Fruit fly (Drosophila melanogaster) whole organism, embryonic: Measurements from ENCODE around the gene Jarid2.

Experiments used
- CG10431 ChIP-seq: fragments of 200-800 bp; sonication (Bioruptor generic); optimal IDR thresholded peaks from 3 replicates; lab custom pipeline; 2018; ENCODE audit warnings: missing biosample characterization, mild to moderate bottlenecking, missing genetic modification characterization
- CG10654 ChIP-seq: fragments of 200-800 bp; sonication (Bioruptor generic); optimal IDR thresholded peaks from 2 replicates; lab custom pipeline; 2016; ENCODE audit warnings: missing biosample characterization, missing genetic modification characterization
- CG12219 ChIP-seq: fragments of 200-800 bp; sonication (Bioruptor generic); optimal IDR thresholded peaks from 3 replicates; lab custom pipeline; 2018; ENCODE audit warnings: missing biosample characterization, mild to moderate bottlenecking, missing genetic modification characterization
- CG12744 ChIP-seq: fragments of 200-800 bp; sonication (Bioruptor generic); optimal IDR thresholded peaks from 2 replicates; lab custom pipeline; 2016; ENCODE audit warnings: missing biosample characterization, missing genetic modification characterization
- CG12942 ChIP-seq: fragments of 200-800 bp; sonication (Bioruptor generic); optimal IDR thresholded peaks from 3 replicates; lab custom pipeline; 2016; ENCODE audit warnings: missing biosample characterization, missing genetic modification characterization
- CG13424 ChIP-seq: fragments of 200-800 bp; sonication (Bioruptor generic); optimal IDR thresholded peaks from 2 replicates; lab custom pipeline; 2019; ENCODE audit warnings: missing biosample characterization, mild to moderate bottlenecking, missing genetic modification characterization, moderate library complexity
- CG15269 ChIP-seq: fragments of 200-800 bp; sonication (Bioruptor generic); optimal IDR thresholded peaks from 2 replicates; lab custom pipeline; 2018; ENCODE audit warnings: missing biosample characterization, mild to moderate bottlenecking, missing genetic modification characterization, moderate library complexity
- CG15479 ChIP-seq: fragments of 200-800 bp; sonication (Bioruptor generic); optimal IDR thresholded peaks from 3 replicates; lab custom pipeline; 2019; ENCODE audit warnings: missing biosample characterization, mild to moderate bottlenecking, missing genetic modification characterization, moderate library complexity
- CG1647 ChIP-seq: fragments of 200-800 bp; sonication (Bioruptor generic); optimal IDR thresholded peaks from 3 replicates; lab custom pipeline; 2016; ENCODE audit warnings: missing biosample characterization, missing genetic modification characterization
- CG31365 ChIP-seq: fragments of 200-800 bp; sonication (Bioruptor generic); optimal IDR thresholded peaks from 2 replicates; lab custom pipeline; 2018; ENCODE audit warnings: missing biosample characterization, mild to moderate bottlenecking, missing genetic modification characterization
- CG3163 ChIP-seq: fragments of 200-800 bp; sonication (Bioruptor generic); optimal IDR thresholded peaks from 3 replicates; lab custom pipeline; 2016; ENCODE audit warnings: missing biosample characterization, missing genetic modification characterization
- CG32532 ChIP-seq: fragments of 200-800 bp; sonication (Bioruptor generic); IDR thresholded peaks from 2 replicates; pipeline ENCODE4 v1.3.6; 2022; ENCODE audit warnings: missing biosample characterization, missing genetic modification characterization
- CG4424 ChIP-seq: fragments of 200-800 bp; sonication (Bioruptor generic); optimal IDR thresholded peaks from 3 replicates; lab custom pipeline; 2016; ENCODE audit warnings: missing biosample characterization, missing genetic modification characterization
- CG4707 ChIP-seq: fragments of 200-800 bp; sonication (Bioruptor generic); optimal IDR thresholded peaks from 2 replicates; lab custom pipeline; 2018; ENCODE audit warnings: missing biosample characterization, mild to moderate bottlenecking, missing genetic modification characterization, moderate library complexity
- CG6654 ChIP-seq: fragments of 200-800 bp; sonication (Bioruptor generic); optimal IDR thresholded peaks from 2 replicates; lab custom pipeline; 2017; ENCODE audit warnings: missing biosample characterization, mild to moderate bottlenecking, missing genetic modification characterization
- CG7271 ChIP-seq: fragments of 200-800 bp; sonication (Bioruptor generic); optimal IDR thresholded peaks from 2 replicates; lab custom pipeline; 2018; ENCODE audit warnings: missing biosample characterization, mild to moderate bottlenecking, missing genetic modification characterization, moderate library complexity
- CG7928 ChIP-seq: fragments of 200-800 bp; sonication (Bioruptor generic); optimal IDR thresholded peaks from 2 replicates; lab custom pipeline; 2017; ENCODE audit warnings: missing biosample characterization, mild to moderate bottlenecking, missing genetic modification characterization
- CG9609 ChIP-seq: fragments of 200-800 bp; sonication (Bioruptor generic); optimal IDR thresholded peaks from 3 replicates; lab custom pipeline; 2016; ENCODE audit warnings: missing biosample characterization, missing genetic modification characterization
- CTCF ChIP-seq: fragments of 200-800 bp; sonication (Bioruptor generic); optimal IDR thresholded peaks from 2 replicates; lab custom pipeline; 2017; ENCODE audit warnings: missing biosample characterization, mild to moderate bottlenecking, missing genetic modification characterization, moderate library complexity
- Camta ChIP-seq: fragments of 200-800 bp; sonication (Bioruptor generic); optimal IDR thresholded peaks from 2 replicates; lab custom pipeline; 2016; ENCODE audit warnings: missing biosample characterization, missing genetic modification characterization
- Dll ChIP-seq: fragments of 200-800 bp; sonication (Bioruptor generic); IDR thresholded peaks from 4 replicates; pipeline ENCODE4 v1.3.6; 2022; ENCODE audit warnings: missing biosample characterization, missing genetic modification characterization; ENCODE audit not compliant: partially characterized antibody
- Doc3 ChIP-seq: fragments of 200-800 bp; sonication (Bioruptor generic); IDR thresholded peaks from 3 replicates; pipeline ENCODE4 v1.3.6; 2022; ENCODE audit warnings: missing biosample characterization, missing genetic modification characterization; ENCODE audit not compliant: partially characterized antibody
- E2f2 ChIP-seq: fragments of 200-800 bp; sonication (Bioruptor generic); IDR thresholded peaks from 2 replicates; pipeline ENCODE4 v1.3.6; 2022; ENCODE audit warnings: missing biosample characterization, missing genetic modification characterization
- Ets97D ChIP-seq: fragments of 200-800 bp; sonication (Bioruptor generic); optimal IDR thresholded peaks from 3 replicates; lab custom pipeline; 2016; ENCODE audit warnings: missing biosample characterization, missing genetic modification characterization
- GATAe ChIP-seq: fragments of 200-800 bp; sonication (Bioruptor generic); conservative IDR thresholded peaks from 2 replicates; pipeline ENCODE4 v1.3.6; 2022; ENCODE audit warnings: missing biosample characterization, missing genetic modification characterization
- Gsc ChIP-seq: fragments of 200-800 bp; sonication (Bioruptor generic); IDR thresholded peaks from 2 replicates; pipeline ENCODE4 v1.3.6; 2022; ENCODE audit warnings: missing biosample characterization, missing genetic modification characterization
- HmgD ChIP-seq: fragments of 200-800 bp; sonication (Bioruptor generic); optimal IDR thresholded peaks from 3 replicates; lab custom pipeline; 2016; ENCODE audit warnings: missing biosample characterization, missing genetic modification characterization
- Hr39 ChIP-seq: fragments of >200 bp; optimal IDR thresholded peaks from 2 replicates; lab custom pipeline; 2017
- Mad ChIP-seq: fragments of 200-800 bp; sonication (Bioruptor generic); optimal IDR thresholded peaks from 2 replicates; lab custom pipeline; 2016; ENCODE audit warnings: missing biosample characterization, missing genetic modification characterization
- Mes4 ChIP-seq: fragments of 200-800 bp; sonication (Bioruptor generic); optimal IDR thresholded peaks from 2 replicates; lab custom pipeline; 2016; ENCODE audit warnings: missing biosample characterization, missing genetic modification characterization
- NfI ChIP-seq: fragments of 200-800 bp; sonication (Bioruptor generic); optimal IDR thresholded peaks from 3 replicates; lab custom pipeline; 2018; ENCODE audit warnings: missing biosample characterization, mild to moderate bottlenecking, missing genetic modification characterization, moderate library complexity
- TFAM ChIP-seq: fragments of 200-800 bp; sonication (Bioruptor generic); optimal IDR thresholded peaks from 2 replicates; lab custom pipeline; 2017; ENCODE audit warnings: missing biosample characterization, missing genetic modification characterization, inconsistent platforms
- abd-A ChIP-seq: fragments of 200-800 bp; sonication (Bioruptor generic); optimal IDR thresholded peaks from 3 replicates; lab custom pipeline; 2019; ENCODE audit warnings: missing biosample characterization, mild to moderate bottlenecking, missing genetic modification characterization, moderate library complexity
- bcd ChIP-seq: fragments of 200-800 bp; sonication (Bioruptor generic); optimal IDR thresholded peaks from 2 replicates; lab custom pipeline; 2017; ENCODE audit warnings: missing biosample characterization, mild to moderate bottlenecking, missing genetic modification characterization
- cad ChIP-seq: fragments of >200 bp; optimal IDR thresholded peaks from 2 replicates; lab custom pipeline; 2017; ENCODE audit warnings: missing biosample characterization, missing genetic modification characterization
- crol ChIP-seq: fragments of 200-800 bp; sonication (Bioruptor generic); IDR thresholded peaks from 2 replicates; pipeline ENCODE4 v1.3.6; 2022; ENCODE audit warnings: missing biosample characterization, missing genetic modification characterization
- dati ChIP-seq: fragments of 200-800 bp; sonication (Bioruptor generic); IDR thresholded peaks from 2 replicates; pipeline ENCODE4 v1.3.6; 2022; ENCODE audit warnings: missing biosample characterization, missing genetic modification characterization
- dmrt99B ChIP-seq: fragments of 200-800 bp; sonication (Bioruptor generic); optimal IDR thresholded peaks from 2 replicates; lab custom pipeline; 2018; ENCODE audit warnings: missing biosample characterization, mild to moderate bottlenecking, missing genetic modification characterization, moderate library complexity
- ems ChIP-seq: fragments of 200-800 bp; sonication (Bioruptor generic); optimal IDR thresholded peaks from 3 replicates; lab custom pipeline; 2016; ENCODE audit warnings: missing biosample characterization, missing genetic modification characterization
- fru ChIP-seq: fragments of >200 bp; optimal IDR thresholded peaks from 2 replicates; lab custom pipeline; 2017
- fu2 ChIP-seq: fragments of 200-800 bp; sonication (Bioruptor generic); optimal IDR thresholded peaks from 2 replicates; lab custom pipeline; 2016; ENCODE audit warnings: missing biosample characterization, missing genetic modification characterization
- grau ChIP-seq: fragments of 200-800 bp; optimal IDR thresholded peaks from 3 replicates; lab custom pipeline; 2019; ENCODE audit warnings: missing biosample characterization, mild to moderate bottlenecking, missing genetic modification characterization, moderate library complexity
- gsb-n ChIP-seq: fragments of 200-800 bp; sonication (Bioruptor generic); optimal IDR thresholded peaks from 3 replicates; lab custom pipeline; 2018; ENCODE audit warnings: missing biosample characterization, mild to moderate bottlenecking, missing genetic modification characterization
- insv ChIP-seq, 2 experiments: fragments of 200-800 bp; sonication (Bioruptor generic); optimal IDR thresholded peaks; 3 replicates each; lab custom pipeline; 2016 to 2018; ENCODE audit warnings: missing biosample characterization in 2 of 2, missing genetic modification characterization in 2 of 2
- kah ChIP-seq: fragments of 200-800 bp; sonication (Bioruptor generic); optimal IDR thresholded peaks from 2 replicates; lab custom pipeline; 2018; ENCODE audit warnings: missing biosample characterization, mild to moderate bottlenecking, missing genetic modification characterization
- lmd ChIP-seq: fragments of 200-800 bp; sonication (Bioruptor generic); IDR thresholded peaks from 2 replicates; pipeline ENCODE4 v1.3.6; 2022; ENCODE audit warnings: missing biosample characterization, missing genetic modification characterization
- lola ChIP-seq, 3 experiments: fragments of >200 bp in 2 of 3; fragments of 200-800 bp in 1 of 3; sonication (Bioruptor generic) in 1 of 3; optimal IDR thresholded peaks; 2 replicates each; lab custom pipeline; 2017 to 2019; ENCODE audit warnings: missing biosample characterization in 3 of 3, missing genetic modification characterization in 3 of 3, mild to moderate bottlenecking in 1 of 3, moderate library complexity in 1 of 3
- peb ChIP-seq: fragments of 200-800 bp; sonication (Bioruptor generic); IDR thresholded peaks from 2 replicates; pipeline ENCODE4 v1.3.6; 2022; ENCODE audit warnings: missing biosample characterization, missing genetic modification characterization
- tll ChIP-seq, 2 experiments: fragments of 200-800 bp in 1 of 2; fragments of >200 bp in 1 of 2; sonication (Bioruptor generic) in 1 of 2; optimal IDR thresholded peaks; 2 replicates each; lab custom pipeline; 2017 to 2019; ENCODE audit warnings: missing biosample characterization in 2 of 2, missing genetic modification characterization in 2 of 2, mild to moderate bottlenecking in 1 of 2, moderate library complexity in 1 of 2
- trem ChIP-seq: fragments of 200-800 bp; optimal IDR thresholded peaks from 3 replicates; lab custom pipeline; 2019; ENCODE audit warnings: missing biosample characterization, mild to moderate bottlenecking, missing genetic modification characterization, moderate library complexity
- unpg ChIP-seq: fragments of 200-800 bp; sonication (Bioruptor generic); optimal IDR thresholded peaks from 3 replicates; lab custom pipeline; 2018; ENCODE audit warnings: missing biosample characterization, mild to moderate bottlenecking, missing genetic modification characterization, moderate library complexity
- zf30C ChIP-seq: fragments of 200-800 bp; sonication (Bioruptor generic); optimal IDR thresholded peaks from 3 replicates; lab custom pipeline; 2018; ENCODE audit warnings: missing biosample characterization, mild to moderate bottlenecking, missing genetic modification characterization
- zfh2 ChIP-seq: fragments of 200-800 bp; sonication (Bioruptor generic); optimal IDR thresholded peaks from 2 replicates; lab custom pipeline; 2016; ENCODE audit warnings: missing biosample characterization, missing genetic modification characterization

Jarid2 gene

dm6 chr3L:9466595-9466994 is 10.2 kb upstream of the Jarid2 start (continued):
- no peak for TF ChIP-seq CG12942 (GFP tag; lab: Kevin White, UChicago)
- TF ChIP-seq dati: no peak
- TF ChIP-seq CG3163 (GFP tag; lab: Kevin White, UChicago): no peak
- no peak for TF ChIP-seq zf30C (GFP tag; lab: Kevin White, UChicago)
- no peak for TF ChIP-seq CG9609
- peak in 1 of 3 experiments; percentile 2 for TF ChIP-seq lola (GFP tag; optimal IDR thresholded peaks at IDR 0.05; lab: Kevin White, UChicago)
- TF ChIP-seq CG15269: peak; percentile 26
- peak; percentile 59 for TF ChIP-seq CG13424 (tag; lab: Kevin White, UChicago)
- TF ChIP-seq fru (lab: Kevin White, UChicago): no peak
- TF ChIP-seq CG4707 (GFP tag; lab: Kevin White, UChicago): no peak
- no peak for TF ChIP-seq crol (GFP tag; lab: Robert Waterston, UW)
- TF ChIP-seq kah: no peak
- TF ChIP-seq tll (GFP tag; optimal IDR thresholded peaks at IDR 0.05; lab: Kevin White, UChicago): no peak
- peak; percentile 88 for TF ChIP-seq grau (tag; lab: Kevin White, UChicago)
- TF ChIP-seq trem (tag; lab: Kevin White, UChicago): no peak
- TF ChIP-seq GATAe (GFP tag; lab: Robert Waterston, UW): no peak
- TF ChIP-seq Doc3: no peak
- TF ChIP-seq CG6654 (GFP tag; lab: Kevin White, UChicago): no peak
- TF ChIP-seq TFAM (GFP tag; lab: Kevin White, UChicago): no peak
- TF ChIP-seq zfh2 (GFP tag; lab: Kevin White, UChicago): no peak
- TF ChIP-seq Mes4 (GFP tag; lab: Kevin White, UChicago): no peak
- TF ChIP-seq lmd: no peak
- TF ChIP-seq Ets97D (GFP tag; lab: Kevin White, UChicago): no peak
- peak; percentile 3 for TF ChIP-seq bcd
- no peak for TF ChIP-seq gsb-n
- no peak for TF ChIP-seq CG10431
- TF ChIP-seq CG7271: no peak
- TF ChIP-seq ems (GFP tag; lab: Kevin White, UChicago): no peak
- TF ChIP-seq CG31365 (tag; lab: Kevin White, UChicago): no peak
- TF ChIP-seq Camta: no peak
- no peak for TF ChIP-seq peb
- no peak for TF ChIP-seq insv (GFP tag; optimal IDR thresholded peaks at IDR 0.05; lab: Kevin White, UChicago)
- no peak for TF ChIP-seq abd-A (tag; lab: Kevin White, UChicago)
- TF ChIP-seq CG1647 (GFP tag; lab: Kevin White, UChicago): no peak
- no peak for TF ChIP-seq Hr39 (lab: Kevin White, UChicago)
- TF ChIP-seq CG4424: peak; percentile 12
- TF ChIP-seq CTCF (GFP tag; lab: Kevin White, UChicago): no peak
- peak; percentile 60 for TF ChIP-seq dmrt99B (tag; lab: Kevin White, UChicago)
- no peak for TF ChIP-seq fu2 (GFP tag; lab: Kevin White, UChicago)
- no peak for TF ChIP-seq Dll (GFP tag; lab: Robert Waterston, UW)
- no peak for TF ChIP-seq Gsc (GFP tag; lab: Robert Waterston, UW)
- TF ChIP-seq unpg (GFP tag; lab: Kevin White, UChicago): peak; percentile 27
- no peak for TF ChIP-seq E2f2 (GFP tag; lab: Robert Waterston, UW)
- no peak for TF ChIP-seq CG7928 (GFP tag; lab: Kevin White, UChicago)
- TF ChIP-seq Mad (GFP tag; lab: Kevin White, UChicago): no peak
- no peak for TF ChIP-seq CG12219 (GFP tag; lab: Kevin White, UChicago)
- TF ChIP-seq NfI (GFP tag; lab: Kevin White, UChicago): no peak
- TF ChIP-seq HmgD: no peak
- no peak for TF ChIP-seq CG32532 (GFP tag; lab: Robert Waterston, UW)
- no peak for TF ChIP-seq CG10654 (GFP tag; lab: Kevin White, UChicago)
- TF ChIP-seq CG15479 (GFP tag; lab: Kevin White, UChicago): no peak
- TF ChIP-seq cad: no peak
- TF ChIP-seq CG12744: no peak
